Fruit fly (Drosophila melanogaster): ENCODE results near the gene amx.

- TF ChIP-seq EcR (GFP tag; optimal IDR thresholded peaks at IDR 0.05): no peak
- TF ChIP-seq CG8159 (tag; optimal IDR thresholded peaks at IDR 0.05): no peak
Observed at dm6 chrX:9272830-9273507, 25.8 kb upstream of the amx start, which contains the start of the genes Cfp1 and Aladin.
